Worm (Caenorhabditis elegans): ENCODE results near the gene srg-46.
A peak's percentile ranks its signal among the peaks of the same experiment; 100 is the strongest.

Gene srg-46

DNA sequence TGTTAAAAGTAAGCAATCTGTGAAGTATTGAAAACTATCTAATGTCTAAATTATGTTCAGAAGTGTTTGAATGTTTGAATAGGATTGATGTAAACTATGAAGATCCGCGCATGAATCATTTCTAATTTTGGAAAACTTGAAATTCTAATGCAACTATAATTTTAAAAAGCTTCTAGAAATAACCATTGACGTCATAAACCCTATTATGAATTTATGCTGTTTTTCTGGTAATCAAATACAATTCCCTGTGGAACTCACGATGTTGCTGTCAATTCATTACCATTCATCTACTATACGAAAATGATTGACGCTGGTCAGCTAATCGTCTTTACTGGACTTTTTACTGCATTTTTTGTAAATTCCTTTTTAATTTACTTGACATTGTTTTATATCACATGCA is 36.1 kb upstream of the srg-46 start, which contains the start of gene str-37:
Gene str-37 (plus strand): TSS at position 301 of the 400 bp plus-strand sequence.
- TF ChIP-seq php-3 (GFP tag; IDR thresholded peaks at IDR 0.05) (no peak), daf-19 (GFP tag; conservative IDR thresholded peaks at IDR 0.05) (no peak), unc-39 (tag; optimal IDR thresholded peaks at IDR 0.05) (no peak), nhr-76 (tag; optimal IDR thresholded peaks at IDR 0.05) (no peak), daf-12 (tag; optimal IDR thresholded peaks at IDR 0.05) (no peak), lin-13 (GFP tag; optimal IDR thresholded peaks at IDR 0.05) (no peak), pha-4 (GFP tag; IDR thresholded peaks at IDR 0.05) (no peak), pha-4 (tag; optimal IDR thresholded peaks at IDR 0.05) (no peak), mxl-2 (GFP tag; conservative IDR thresholded peaks at IDR 0.05) (no peak), daf-16 (GFP tag; optimal IDR thresholded peaks at IDR 0.05) (no peak), daf-16 (tag; optimal IDR thresholded peaks at IDR 0.05) (no peak), nhr-77 (tag; optimal IDR thresholded peaks at IDR 0.05) (no peak), F49E8.2 (tag; optimal IDR thresholded peaks at IDR 0.05; ENCODE audit: borderline replicate concordance) (no peak), pqm-1 (tag; optimal IDR thresholded peaks at IDR 0.05) (no peak), arid-1 (GFP tag; conservative IDR thresholded peaks at IDR 0.05) (no peak), ctbp-1 (GFP tag; IDR thresholded peaks at IDR 0.05) (no peak), nhr-28 (tag; optimal IDR thresholded peaks at IDR 0.05) (no peak), lin-29 (GFP tag; IDR thresholded peaks at IDR 0.05) (no peak)

DNA sequence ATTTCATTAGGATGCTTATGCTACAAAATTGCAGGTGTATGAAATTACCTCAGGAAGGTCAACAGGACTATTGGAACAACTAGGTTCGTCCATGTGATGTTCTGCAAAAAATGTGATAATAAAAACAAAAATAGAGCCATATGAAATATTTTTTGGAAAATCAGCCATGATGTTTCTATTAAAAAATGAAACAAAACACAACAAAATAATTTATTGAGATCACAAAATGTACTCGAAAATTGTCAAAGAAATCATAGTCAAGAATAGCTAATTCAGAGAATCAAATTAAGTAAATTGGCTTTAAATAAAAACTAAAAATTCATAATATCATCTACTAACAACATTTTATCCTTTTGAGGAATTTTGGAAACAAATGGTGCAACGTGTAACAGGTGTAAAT is 32.6 kb upstream of the srg-46 start, which contains the start of gene nhr-129:
Gene nhr-129 (minus strand): TSS at position 101 of the 400 bp plus-strand sequence.
- TF ChIP-seq nhr-28 (tag; optimal IDR thresholded peaks at IDR 0.05) (no peak), lsy-2 (tag; optimal IDR thresholded peaks at IDR 0.05) (no peak), madf-5 (GFP tag; IDR thresholded peaks at IDR 0.05) (no peak), mes-2 (tag; optimal IDR thresholded peaks at IDR 0.05; ENCODE audit: poor library complexity, severe bottlenecking) (no peak)

DNA sequence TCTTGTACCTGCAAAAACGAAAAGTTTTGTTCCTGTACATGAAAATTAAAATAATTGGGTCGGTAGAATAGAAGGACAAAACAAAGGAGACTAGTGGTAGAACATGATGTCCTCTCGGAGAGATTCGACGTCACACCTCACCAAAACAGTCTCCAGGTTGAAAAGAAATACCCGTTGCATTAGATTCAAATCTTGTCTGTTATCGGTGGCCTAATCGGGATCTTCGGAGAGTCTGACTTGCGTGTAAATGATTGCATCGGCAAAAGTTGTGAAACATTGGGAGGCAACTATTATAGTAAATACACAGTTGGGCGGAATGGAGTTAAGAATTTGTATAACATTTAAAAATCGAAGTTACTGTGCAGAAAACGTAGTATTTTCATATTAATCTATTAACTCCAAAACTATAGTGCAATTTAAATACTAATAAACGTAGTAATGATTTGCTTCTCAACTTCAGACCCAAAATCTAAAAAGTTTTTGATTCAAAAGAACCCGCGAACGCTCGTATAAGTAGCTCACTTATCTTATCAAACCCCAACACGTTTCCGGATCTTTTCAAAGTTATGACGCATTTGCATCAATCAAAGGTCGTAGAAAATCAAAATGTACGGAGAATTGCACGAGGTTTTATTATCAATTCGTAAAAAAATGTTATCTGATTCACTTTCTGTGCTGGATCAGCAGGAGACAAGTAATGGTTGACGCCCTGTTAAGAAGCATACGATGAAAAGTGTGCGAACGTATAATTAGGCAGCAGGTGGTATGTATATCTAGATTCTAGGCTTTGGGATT is 29.9 kb upstream of the srg-46 start, which contains the start of gene nhr-168:
Gene nhr-168 (minus strand): TSS at position 486 of the 795 bp plus-strand sequence.
- TF ChIP-seq hlh-30 (tag; optimal IDR thresholded peaks at IDR 0.05; ENCODE audit: insufficient read depth) (peak; percentile 6), aha-1 (tag) (no peak), spr-1 (tag; optimal IDR thresholded peaks at IDR 0.05) (no peak), nhr-77 (tag; optimal IDR thresholded peaks at IDR 0.05) (peak; percentile 58), nhr-10 (tag; optimal IDR thresholded peaks at IDR 0.05) (no peak), unc-62 (GFP tag; optimal IDR thresholded peaks at IDR 0.05 in 1 of 2) (peak in 1 of 2 experiments; percentile 30), unc-62 (tag; optimal IDR thresholded peaks at IDR 0.05) (no peak), mxl-3 (GFP tag; optimal IDR thresholded peaks at IDR 0.05) (peak; percentile 20), dmd-6 (GFP tag; IDR thresholded peaks at IDR 0.05) (peak; percentile 88), lin-1 (GFP tag; IDR thresholded peaks at IDR 0.05) (0 out of 2 replicates have a peak, but pooled peaks have one; percentile 25), daf-16 (GFP tag; optimal IDR thresholded peaks at IDR 0.05) (no peak), daf-16 (tag; optimal IDR thresholded peaks at IDR 0.05) (peak; percentile 32), dve-1 (tag; optimal IDR thresholded peaks at IDR 0.05; ENCODE audit: insufficient read depth) (peak; percentile 49), duxl-1 (tag; optimal IDR thresholded peaks at IDR 0.05; ENCODE audit: poor library complexity) (no peak), sdz-12 (GFP tag; optimal IDR thresholded peaks at IDR 0.05) (no peak), attf-4 (tag; optimal IDR thresholded peaks at IDR 0.05) (no peak), nhr-28 (tag; optimal IDR thresholded peaks at IDR 0.05) (peak; percentile 55), mdl-1 (tag; optimal IDR thresholded peaks at IDR 0.05) (peak in 1 of 2 experiments; percentile 50)

DNA sequence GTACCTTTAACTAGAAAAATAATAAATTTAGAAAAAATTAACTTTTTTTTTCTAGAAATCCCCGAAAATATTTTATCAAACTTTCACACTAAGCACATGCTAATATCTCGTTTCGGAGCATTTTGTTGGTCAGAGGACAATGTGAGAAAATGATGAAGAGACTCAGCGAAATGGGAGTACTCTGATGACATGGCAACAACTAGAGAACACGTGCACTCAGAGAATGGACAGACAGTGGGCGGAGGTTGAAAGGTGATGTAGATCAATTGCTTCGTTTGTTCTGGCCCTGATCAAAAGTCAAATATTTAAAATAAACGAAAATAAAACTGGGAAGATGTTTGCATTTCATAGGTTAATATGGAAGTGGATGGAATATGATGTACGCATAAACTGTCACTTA is 29.1 kb upstream of the srg-46 start:
- TF ChIP-seq lin-1 (GFP tag; IDR thresholded peaks at IDR 0.05) = no peak
- no peak for TF ChIP-seq nhr-11 (tag; optimal IDR thresholded peaks at IDR 0.05)
- TF ChIP-seq hlh-30 (tag; optimal IDR thresholded peaks at IDR 0.05; ENCODE audit: insufficient read depth) = peak; percentile 60
- no peak for TF ChIP-seq nhr-102 (tag; optimal IDR thresholded peaks at IDR 0.05)
- TF ChIP-seq skn-1 (tag; optimal IDR thresholded peaks at IDR 0.05) = no peak
- TF ChIP-seq php-3 (GFP tag; IDR thresholded peaks at IDR 0.05) = no peak
- TF ChIP-seq sdz-12 (GFP tag; optimal IDR thresholded peaks at IDR 0.05) = no peak
- TF ChIP-seq ceh-82 (tag; optimal IDR thresholded peaks at IDR 0.05) = no peak
